Fruit fly (Drosophila melanogaster): ENCODE measurements around the gene bdwf.

Gene bdwf

dm6 chr3R:17079859-17080255 lies 36.9 kb upstream of the bdwf start, which contains the start of the genes Keap1 and kuk (continued):
- peak; percentile 49 for TF ChIP-seq ind (GFP tag; optimal IDR thresholded peaks at IDR 0.05)
- TF ChIP-seq CrebB (tag; optimal IDR thresholded peaks at IDR 0.05) = no peak
- TF ChIP-seq Max (GFP tag; optimal IDR thresholded peaks at IDR 0.05) = peak; percentile 89
- TF ChIP-seq CG18599 (GFP tag; optimal IDR thresholded peaks at IDR 0.05) = peak; percentile 43
- TF ChIP-seq ERR (GFP tag; optimal IDR thresholded peaks at IDR 0.05) = peak; percentile 12
- peak; percentile 21 for TF ChIP-seq CG5245 (GFP tag; optimal IDR thresholded peaks at IDR 0.05)
- peak; percentile 20 for TF ChIP-seq Tbp (GFP tag; optimal IDR thresholded peaks at IDR 0.05)
- TF ChIP-seq Awh (GFP tag; IDR thresholded peaks at IDR 0.05) = no peak
- no peak for TF ChIP-seq Mrtf (GFP tag; IDR thresholded peaks at IDR 0.05)
- TF ChIP-seq shn (GFP tag; optimal IDR thresholded peaks at IDR 0.05) = peak; percentile 74
- no peak for TF ChIP-seq CG15479 (GFP tag; optimal IDR thresholded peaks at IDR 0.05)
- peak; percentile 86 for TF ChIP-seq pita (GFP tag; optimal IDR thresholded peaks at IDR 0.05)
- TF ChIP-seq CG11723 (GFP tag; optimal IDR thresholded peaks at IDR 0.05) = no peak
- TF ChIP-seq vnd (GFP tag; IDR thresholded peaks at IDR 0.05; ENCODE audit: partially characterized antibody) = peak; percentile 70
- TF ChIP-seq CG7928 (GFP tag; optimal IDR thresholded peaks at IDR 0.05) = peak; percentile 43
- no peak for TF ChIP-seq CG43689 (GFP tag; IDR thresholded peaks at IDR 0.05)
- TF ChIP-seq CG6254 (GFP tag; optimal IDR thresholded peaks at IDR 0.05) = no peak
- peak; percentile 43 for TF ChIP-seq CG10654 (GFP tag; optimal IDR thresholded peaks at IDR 0.05)
- 0 out of 2 replicates have a peak, but pooled peaks have one; percentile 17 for TF ChIP-seq rib (GFP tag; IDR thresholded peaks at IDR 0.05)
- TF ChIP-seq CG2120 (GFP tag; optimal IDR thresholded peaks at IDR 0.05) = peak; percentile 81
- peak; percentile 22 for TF ChIP-seq Sox102F (GFP tag; optimal IDR thresholded peaks at IDR 0.05)
- peak; percentile 72 for TF ChIP-seq CG2116 (GFP tag; optimal IDR thresholded peaks at IDR 0.05)
- TF ChIP-seq H15 (GFP tag; IDR thresholded peaks at IDR 0.05) = no peak
- no peak for TF ChIP-seq Dfd (GFP tag; optimal IDR thresholded peaks at IDR 0.05)
- TF ChIP-seq CG8478 (optimal IDR thresholded peaks at IDR 0.05) = no peak
- peak; percentile 60 for TF ChIP-seq gro (GFP tag; optimal IDR thresholded peaks at IDR 0.05)
- no peak for TF ChIP-seq CG10979 (tag; optimal IDR thresholded peaks at IDR 0.05)
- peak; percentile 44 to 65 for TF ChIP-seq chif (GFP tag; optimal IDR thresholded peaks at IDR 0.05)
- TF ChIP-seq CG8359 (GFP tag; optimal IDR thresholded peaks at IDR 0.05; ENCODE audit: borderline replicate concordance) = no peak
- TF ChIP-seq CG4617 (GFP tag; optimal IDR thresholded peaks at IDR 0.05; ENCODE audit: borderline replicate concordance) = peak; percentile 86
- TF ChIP-seq Dad (GFP tag; optimal IDR thresholded peaks at IDR 0.05) = peak; percentile 43
- no peak for TF ChIP-seq CG6683 (GFP tag; optimal IDR thresholded peaks at IDR 0.05)
- no peak for TF ChIP-seq CG33557 (GFP tag; optimal IDR thresholded peaks at IDR 0.05)
- peak; percentile 32 for TF ChIP-seq CG4820 (GFP tag; optimal IDR thresholded peaks at IDR 0.05)
- TF ChIP-seq Lhr (GFP tag; optimal IDR thresholded peaks at IDR 0.05) = peak; percentile 92
- no peak for TF ChIP-seq Hr78 (GFP tag; optimal IDR thresholded peaks at IDR 0.05)
- TF ChIP-seq CG13894 (tag; optimal IDR thresholded peaks at IDR 0.05) = peak; percentile 17
- TF ChIP-seq Rfx (GFP tag; IDR thresholded peaks at IDR 0.05) = peak; percentile 80
- no peak for TF ChIP-seq CG8281 (tag; optimal IDR thresholded peaks at IDR 0.05)
- peak; percentile 16; the same call in 1 of the 3 replicates for TF ChIP-seq CG11093 (GFP tag; IDR thresholded peaks at IDR 0.05)
- TF ChIP-seq Eip74EF (GFP tag; optimal IDR thresholded peaks at IDR 0.05) = no peak
- TF ChIP-seq Hr39 (optimal IDR thresholded peaks at IDR 0.05) = no peak
- TF ChIP-seq Meics (GFP tag; optimal IDR thresholded peaks at IDR 0.05) = no peak
- TF ChIP-seq zen (tag; optimal IDR thresholded peaks at IDR 0.05) = peak; percentile 34
- TF ChIP-seq crc (GFP tag; optimal IDR thresholded peaks at IDR 0.05) = no peak
- TF ChIP-seq onecut (GFP tag; IDR thresholded peaks at IDR 0.05) = peak; percentile 58
- no peak for TF ChIP-seq GATAe (GFP tag; conservative IDR thresholded peaks at IDR 0.05)
- TF ChIP-seq ara (GFP tag; IDR thresholded peaks at IDR 0.05) = 0 out of 2 replicates have a peak, but pooled peaks have one; percentile 8
- TF ChIP-seq toy (GFP tag; IDR thresholded peaks at IDR 0.05) = no peak
- no peak for TF ChIP-seq pros (GFP tag; optimal IDR thresholded peaks at IDR 0.05)
- peak; percentile 86 for TF ChIP-seq trem (tag; optimal IDR thresholded peaks at IDR 0.05)
